Worm (Caenorhabditis elegans) whole organism, late embryonic: ENCODE data around the gene acbp-4.

Experiments
- Y22D7AL.16 ChIP-seq: sonication (generic microtip); optimal IDR thresholded peaks from 2 replicates; lab custom pipeline; 2016; ENCODE audit warnings: missing genetic modification characterization, missing compliant biosample characterization
- elt-2 ChIP-seq: sonication (generic microtip); optimal IDR thresholded peaks from 2 replicates; lab custom pipeline; 2016; ENCODE audit warnings: missing genetic modification reagents, missing genetic modification characterization, missing compliant biosample characterization

DNA sequence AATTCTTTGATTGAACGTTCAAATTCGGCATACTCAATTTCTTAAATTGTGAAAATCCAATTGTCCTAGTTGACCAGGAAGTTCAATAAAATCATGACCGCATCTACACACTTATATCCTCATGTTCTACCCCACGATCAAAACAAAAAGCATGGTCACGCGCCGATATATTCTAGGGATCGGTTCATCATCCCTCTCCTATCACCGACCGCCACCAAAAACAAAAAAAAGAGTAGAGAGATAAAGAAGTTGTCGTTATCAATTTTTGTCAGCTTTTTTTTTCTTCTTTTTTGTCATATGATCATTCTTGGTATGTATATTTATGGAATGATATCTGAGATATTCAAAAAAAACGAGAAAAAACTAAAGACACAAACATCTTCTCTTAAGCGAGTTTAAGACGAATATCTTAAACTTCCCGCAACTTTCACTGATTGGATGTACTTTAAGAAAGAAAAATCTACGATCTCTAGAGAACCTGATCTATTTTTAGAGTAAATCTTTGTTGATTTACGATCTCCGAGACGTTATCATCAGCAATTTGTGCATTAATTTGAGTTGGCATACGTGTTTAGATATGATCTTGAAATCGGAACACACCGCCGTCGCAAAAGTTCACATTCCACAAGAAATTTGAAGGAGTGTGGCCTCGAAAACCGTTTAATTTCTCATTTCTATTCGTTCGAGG lies 3.8 kb downstream of the acbp-4 start:
- TF ChIP-seq Y22D7AL.16 (tag; lab: Kevin White, UChicago) (no peak), elt-2 (tag; lab: Kevin White, UChicago) (no peak)
